Fruit fly (Drosophila melanogaster) whole organism, prepupa: ENCODE results near the gene Sgf11.

Experiments
- Blimp-1 ChIP-seq: fragments of 200-800 bp; sonication (Bioruptor generic); optimal IDR thresholded peaks from 3 replicates; lab custom pipeline; 2017; ENCODE audit warnings: missing biosample characterization, missing genetic modification characterization, mild to moderate bottlenecking, moderate library complexity, missing genetic modification reagents
- CG10631 ChIP-seq: fragments of 200-800 bp; sonication (Bioruptor generic); optimal IDR thresholded peaks from 2 replicates; lab custom pipeline; 2016; ENCODE audit warnings: missing biosample characterization, missing genetic modification characterization
- CG10669 ChIP-seq: fragments of 200-800 bp; sonication (Bioruptor generic); optimal IDR thresholded peaks from 3 replicates; lab custom pipeline; 2018; ENCODE audit warnings: missing biosample characterization, mild to moderate bottlenecking, missing genetic modification characterization, moderate library complexity
- CG11294 ChIP-seq: fragments of 200-800 bp; sonication (Bioruptor generic); IDR thresholded peaks from 2 replicates; pipeline ENCODE4 v1.3.6; 2022; ENCODE audit warnings: missing biosample characterization, missing genetic modification characterization
- CG11762 ChIP-seq: fragments of 200-800 bp; sonication (Bioruptor generic); optimal IDR thresholded peaks from 3 replicates; lab custom pipeline; 2016; ENCODE audit warnings: missing biosample characterization, missing genetic modification characterization; ENCODE audit not compliant: insufficient read depth
- CG11902 ChIP-seq: fragments of 200-800 bp; sonication (Bioruptor generic); optimal IDR thresholded peaks from 3 replicates; lab custom pipeline; 2016; ENCODE audit warnings: missing biosample characterization, missing genetic modification characterization
- CG1621 ChIP-seq: fragments of 200-800 bp; sonication (Bioruptor generic); optimal IDR thresholded peaks from 3 replicates; lab custom pipeline; 2018; ENCODE audit warnings: missing biosample characterization, mild to moderate bottlenecking, missing genetic modification characterization
- CG16779 ChIP-seq: fragments of 200-800 bp; sonication (Bioruptor generic); optimal IDR thresholded peaks from 3 replicates; lab custom pipeline; 2017; ENCODE audit warnings: missing biosample characterization, mild to moderate bottlenecking, missing genetic modification characterization
- CG3032 ChIP-seq: fragments of 200-800 bp; optimal IDR thresholded peaks from 2 replicates; lab custom pipeline; 2019; ENCODE audit warnings: missing biosample characterization, mild to moderate bottlenecking, missing genetic modification characterization, moderate library complexity
- CG31627 ChIP-seq: fragments of 200-800 bp; sonication (Bioruptor generic); optimal IDR thresholded peaks from 3 replicates; lab custom pipeline; 2016; ENCODE audit warnings: missing biosample characterization, missing genetic modification characterization
- CG32006 ChIP-seq: fragments of 200-800 bp; sonication (Bioruptor generic); optimal IDR thresholded peaks from 3 replicates; lab custom pipeline; 2017; ENCODE audit warnings: missing biosample characterization, mild to moderate bottlenecking, missing genetic modification characterization
- CG34406 ChIP-seq: fragments of 200-800 bp; sonication (Bioruptor generic); optimal IDR thresholded peaks from 3 replicates; lab custom pipeline; 2016; ENCODE audit warnings: missing biosample characterization, missing genetic modification characterization
- CG3919 ChIP-seq: fragments of 200-800 bp; sonication (Bioruptor generic); optimal IDR thresholded peaks from 3 replicates; lab custom pipeline; 2016; ENCODE audit warnings: missing biosample characterization, missing genetic modification characterization
- CG4318 ChIP-seq: fragments of 200-800 bp; sonication (Bioruptor generic); optimal IDR thresholded peaks from 3 replicates; lab custom pipeline; 2017; ENCODE audit warnings: missing biosample characterization, mild to moderate bottlenecking, missing genetic modification characterization
- CG6163 ChIP-seq: fragments of 200-800 bp; sonication (Bioruptor generic); IDR thresholded peaks from 3 replicates; pipeline ENCODE4 v1.3.6; 2022; ENCODE audit warnings: missing biosample characterization, missing genetic modification characterization
- CG6276 ChIP-seq: fragments of 200-800 bp; sonication (Bioruptor generic); optimal IDR thresholded peaks from 2 replicates; lab custom pipeline; 2017; ENCODE audit warnings: missing biosample characterization, mild to moderate bottlenecking, missing genetic modification characterization
- CG6792 ChIP-seq: fragments of 200-800 bp; sonication (Bioruptor generic); optimal IDR thresholded peaks from 3 replicates; lab custom pipeline; 2016; ENCODE audit warnings: missing biosample characterization, missing genetic modification characterization
- CG6854 ChIP-seq: fragments of 200-800 bp; sonication (Bioruptor generic); optimal IDR thresholded peaks from 2 replicates; lab custom pipeline; 2017; ENCODE audit warnings: missing biosample characterization, mild to moderate bottlenecking, missing genetic modification characterization
- CG7368 ChIP-seq: fragments of 200-800 bp; sonication (Bioruptor generic); optimal IDR thresholded peaks from 3 replicates; lab custom pipeline; 2016; ENCODE audit warnings: missing biosample characterization, missing genetic modification characterization
- CG8319 ChIP-seq: fragments of 200-800 bp; sonication (Bioruptor generic); optimal IDR thresholded peaks from 3 replicates; lab custom pipeline; 2016; ENCODE audit warnings: missing biosample characterization, missing genetic modification characterization
- CG8632 ChIP-seq: fragments of 200-800 bp; sonication (Bioruptor generic); optimal IDR thresholded peaks from 3 replicates; lab custom pipeline; 2016; ENCODE audit warnings: missing biosample characterization, missing genetic modification characterization
- CG9139 ChIP-seq: fragments of 200-800 bp; sonication (Bioruptor generic); optimal IDR thresholded peaks from 3 replicates; lab custom pipeline; 2017; ENCODE audit warnings: missing biosample characterization, mild to moderate bottlenecking, missing genetic modification characterization
- Eip75B ChIP-seq: fragments of 200-800 bp; sonication (Bioruptor generic); optimal IDR thresholded peaks from 3 replicates; lab custom pipeline; 2016; ENCODE audit warnings: missing biosample characterization, missing genetic modification characterization
- Eip78C ChIP-seq: fragments of 200-800 bp; sonication (Bioruptor generic); peaks from one replicate; lab custom pipeline; 2016; ENCODE audit warnings: missing biosample characterization, missing genetic modification characterization
- Eip93F ChIP-seq: fragments of 200-800 bp; sonication (Bioruptor generic); optimal IDR thresholded peaks from 2 replicates; lab custom pipeline; 2016; ENCODE audit warnings: missing biosample characterization, mild to moderate bottlenecking, missing genetic modification characterization
- Ets21C ChIP-seq: fragments of 200-800 bp; sonication (Bioruptor generic); optimal IDR thresholded peaks from 3 replicates; lab custom pipeline; 2016; ENCODE audit warnings: missing biosample characterization, missing genetic modification characterization
- Ets96B ChIP-seq: fragments of 200-800 bp; optimal IDR thresholded peaks from 2 replicates; lab custom pipeline; 2019; ENCODE audit warnings: missing biosample characterization, mild to moderate bottlenecking, missing genetic modification characterization, moderate library complexity
- Gug ChIP-seq: fragments of 200-800 bp; sonication (Bioruptor generic); IDR thresholded peaks from 2 replicates; pipeline ENCODE4 v1.3.6; 2022; ENCODE audit warnings: missing biosample characterization, missing genetic modification characterization
- Hr38 ChIP-seq: sonication (Bioruptor generic); optimal IDR thresholded peaks from 2 replicates; lab custom pipeline; 2016; ENCODE audit warnings: missing biosample characterization, missing genetic modification characterization
- Hr39 ChIP-seq: fragments of 200-800 bp; sonication (Bioruptor generic); optimal IDR thresholded peaks from 2 replicates; lab custom pipeline; 2016; ENCODE audit warnings: missing biosample characterization, missing genetic modification characterization
- Hr4 ChIP-seq: fragments of 200-800 bp; sonication (Bioruptor generic); optimal IDR thresholded peaks from 3 replicates; lab custom pipeline; 2016; ENCODE audit warnings: missing biosample characterization, missing genetic modification characterization
- Lpt ChIP-seq: fragments of 200-800 bp; sonication (Bioruptor generic); optimal IDR thresholded peaks from 3 replicates; lab custom pipeline; 2016; ENCODE audit warnings: missing biosample characterization, missing genetic modification characterization
- Met ChIP-seq: fragments of 200-800 bp; sonication (Bioruptor generic); optimal IDR thresholded peaks from 3 replicates; lab custom pipeline; 2016; ENCODE audit warnings: missing biosample characterization, missing genetic modification characterization
- OdsH ChIP-seq: fragments of 200-800 bp; sonication (Bioruptor generic); optimal IDR thresholded peaks from 3 replicates; lab custom pipeline; 2016; ENCODE audit warnings: missing biosample characterization, missing genetic modification characterization
- Sox102F ChIP-seq: fragments of 200-800 bp; sonication (Bioruptor generic); optimal IDR thresholded peaks from 2 replicates; lab custom pipeline; 2016; ENCODE audit warnings: missing biosample characterization, mild to moderate bottlenecking, missing genetic modification characterization
- Sox14 ChIP-seq: fragments of 200-800 bp; sonication (Bioruptor generic); optimal IDR thresholded peaks from 3 replicates; lab custom pipeline; 2016; ENCODE audit warnings: missing biosample characterization, missing genetic modification characterization
- Sox15 ChIP-seq: fragments of 200-800 bp; sonication (Bioruptor generic); optimal IDR thresholded peaks from 3 replicates; lab custom pipeline; 2016; ENCODE audit warnings: missing biosample characterization, missing genetic modification characterization
- achi ChIP-seq: fragments of 200-800 bp; sonication (Bioruptor generic); optimal IDR thresholded peaks from 3 replicates; lab custom pipeline; 2016; ENCODE audit warnings: missing biosample characterization, missing genetic modification characterization
- acj6 ChIP-seq: fragments of 200-800 bp; sonication (Bioruptor generic); optimal IDR thresholded peaks from 3 replicates; lab custom pipeline; 2016; ENCODE audit warnings: missing biosample characterization, missing genetic modification characterization
- cyc ChIP-seq: fragments of 200-800 bp; sonication (Bioruptor generic); optimal IDR thresholded peaks from 3 replicates; lab custom pipeline; 2016; ENCODE audit warnings: missing biosample characterization, missing genetic modification characterization
- dsx ChIP-seq: fragments of 200-800 bp; optimal IDR thresholded peaks from 3 replicates; lab custom pipeline; 2019; ENCODE audit warnings: missing biosample characterization, mild to moderate bottlenecking, missing genetic modification characterization, moderate library complexity; ENCODE audit not compliant: poor library complexity, severe bottlenecking
- eg ChIP-seq: fragments of 200-800 bp; sonication (Bioruptor generic); IDR thresholded peaks from 3 replicates; pipeline ENCODE4 v1.3.6; 2022; ENCODE audit warnings: missing biosample characterization, missing genetic modification characterization
- fd59A ChIP-seq: fragments of 200-800 bp; sonication (Bioruptor generic); optimal IDR thresholded peaks from 2 replicates; lab custom pipeline; 2017; ENCODE audit warnings: missing biosample characterization, mild to moderate bottlenecking, missing genetic modification characterization, missing genetic modification reagents
- fd85E ChIP-seq: fragments of 200-800 bp; sonication (Bioruptor generic); optimal IDR thresholded peaks from 3 replicates; lab custom pipeline; 2016; ENCODE audit warnings: missing biosample characterization, missing genetic modification characterization
- fkh ChIP-seq: fragments of 200-800 bp; sonication (Bioruptor generic); optimal IDR thresholded peaks from 3 replicates; lab custom pipeline; 2017; ENCODE audit warnings: missing biosample characterization, mild to moderate bottlenecking, missing genetic modification characterization, moderate library complexity
- lz ChIP-seq: fragments of 200-800 bp; sonication (Bioruptor generic); optimal IDR thresholded peaks from 3 replicates; lab custom pipeline; 2016; ENCODE audit warnings: missing biosample characterization, missing genetic modification characterization
- net ChIP-seq: fragments of 200-800 bp; sonication (Bioruptor generic); optimal IDR thresholded peaks from 3 replicates; lab custom pipeline; 2016; ENCODE audit warnings: missing biosample characterization, missing genetic modification characterization
- salr ChIP-seq, 2 experiments: fragments of 200-800 bp; sonication (Bioruptor generic); optimal IDR thresholded peaks; 3 replicates each; lab custom pipeline; 2016 to 2018; ENCODE audit warnings: missing biosample characterization in 2 of 2, missing genetic modification characterization in 2 of 2, mild to moderate bottlenecking in 1 of 2
- spab ChIP-seq: fragments of 200-800 bp; sonication (Bioruptor generic); optimal IDR thresholded peaks from 2 replicates; lab custom pipeline; 2017; ENCODE audit warnings: missing biosample characterization, mild to moderate bottlenecking, missing genetic modification characterization, missing genetic modification reagents
- ss ChIP-seq, 2 experiments: fragments of 200-800 bp; sonication (Bioruptor generic); optimal IDR thresholded peaks; 2 replicates in 1 of 2; 3 replicates in 1 of 2; lab custom pipeline; 2017 to 2018; ENCODE audit warnings: mild to moderate bottlenecking in 2 of 2, missing biosample characterization in 2 of 2, missing genetic modification characterization in 2 of 2, moderate library complexity in 1 of 2
- topi ChIP-seq: fragments of 200-800 bp; sonication (Bioruptor generic); optimal IDR thresholded peaks from 3 replicates; lab custom pipeline; 2016; ENCODE audit warnings: missing biosample characterization, missing genetic modification characterization
- vri ChIP-seq: fragments of 200-800 bp; sonication (Bioruptor generic); optimal IDR thresholded peaks from 3 replicates; lab custom pipeline; 2016; ENCODE audit warnings: missing biosample characterization, mild to moderate bottlenecking, missing genetic modification characterization

Gene Sgf11

DNA sequence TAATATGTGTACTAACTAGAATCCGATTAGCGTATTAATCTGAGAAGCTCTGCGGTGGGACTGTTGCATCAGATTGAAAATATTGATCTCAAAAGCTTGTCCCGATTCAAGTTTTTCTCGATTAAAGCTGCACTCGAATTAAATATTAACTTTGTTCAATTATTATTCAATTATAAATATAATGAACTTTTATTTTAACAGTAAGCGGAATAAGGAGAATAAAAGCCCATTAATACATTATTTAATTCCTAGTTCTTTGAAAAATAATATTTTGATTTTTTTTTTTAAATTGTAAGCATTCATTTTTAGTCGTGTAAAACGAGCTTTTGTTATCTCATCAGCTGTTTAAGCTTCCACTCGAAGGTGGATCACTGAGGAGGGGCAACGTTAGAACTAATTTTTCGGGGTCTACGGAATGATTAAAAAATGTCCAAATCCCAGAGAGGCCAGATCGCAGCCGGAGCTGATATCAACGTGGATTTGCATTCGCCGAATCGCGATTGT lies 6.2 kb downstream of the Sgf11 start, which contains the start of the genes GNBP2 and GNBP1:
GNBP2 (minus strand) TSS at position 51 of the 504 bp plus-strand sequence.
GNBP1 (plus strand) TSS at position 438 of the 504 bp plus-strand sequence.
- peak; percentile 70 for TF ChIP-seq Sox14 (GFP tag; lab: Kevin White, UChicago)
- TF ChIP-seq CG4318 (GFP tag; lab: Kevin White, UChicago): peak; percentile 55
- peak; percentile 85 for TF ChIP-seq acj6
- peak; percentile 88 for TF ChIP-seq OdsH (GFP tag; lab: Kevin White, UChicago)
- TF ChIP-seq CG6163 (GFP tag; lab: Robert Waterston, UW): peak; percentile 90; the same call in 2 of the 3 replicates
- no peak for TF ChIP-seq Eip75B (GFP tag; lab: Kevin White, UChicago)
- peak in 1 of 2 experiments; percentile 83 for TF ChIP-seq salr (GFP tag; optimal IDR thresholded peaks at IDR 0.05; lab: Kevin White, UChicago)
- peak; percentile 77 for TF ChIP-seq Hr4
- peak; percentile 88 for TF ChIP-seq CG6792 (GFP tag; lab: Kevin White, UChicago)
- TF ChIP-seq CG34406 (GFP tag; lab: Kevin White, UChicago): peak; percentile 93
- peak; percentile 80 for TF ChIP-seq Sox102F (GFP tag; lab: Kevin White, UChicago)
- peak; percentile 84 for TF ChIP-seq CG11762 (GFP tag; lab: Kevin White, UChicago)
- peak; percentile 88 for TF ChIP-seq topi
- peak; percentile 67 for TF ChIP-seq CG11902 (GFP tag; lab: Kevin White, UChicago)
- peak; percentile 37 for TF ChIP-seq Eip93F (GFP tag; lab: Kevin White, UChicago)
- TF ChIP-seq Lpt: peak; percentile 83
- no peak for TF ChIP-seq CG6854 (GFP tag; lab: Kevin White, UChicago)
- peak; percentile 90 for TF ChIP-seq achi (GFP tag; lab: Kevin White, UChicago)
- peak; percentile 40 for TF ChIP-seq CG9139 (GFP tag; lab: Kevin White, UChicago)
- peak; percentile 85 for TF ChIP-seq CG7368 (GFP tag; lab: Kevin White, UChicago)
- peak; percentile 91 for TF ChIP-seq CG8632 (GFP tag; lab: Kevin White, UChicago)
- TF ChIP-seq CG3919 (GFP tag; lab: Kevin White, UChicago): peak; percentile 93
- TF ChIP-seq spab (GFP tag; lab: Kevin White, UChicago): peak; percentile 72
- peak; percentile 87 for TF ChIP-seq net (GFP tag; lab: Kevin White, UChicago)
- TF ChIP-seq Sox15: peak; percentile 54
- TF ChIP-seq Met: peak; percentile 87
- no peak for TF ChIP-seq fkh
- TF ChIP-seq CG3032 (tag; lab: Kevin White, UChicago): peak; percentile 86
- peak; percentile 50 for TF ChIP-seq Hr39 (GFP tag; lab: Kevin White, UChicago)
- TF ChIP-seq ss (GFP tag; optimal IDR thresholded peaks at IDR 0.05; lab: Kevin White, UChicago): peak in 1 of 2 experiments; percentile 70
- TF ChIP-seq fd85E: no peak
- peak; percentile 51 for TF ChIP-seq fd59A (GFP tag; lab: Kevin White, UChicago)
- TF ChIP-seq cyc (GFP tag; lab: Kevin White, UChicago): peak; percentile 85
- TF ChIP-seq eg: peak; percentile 97
- TF ChIP-seq CG10669 (GFP tag; lab: Kevin White, UChicago): peak; percentile 84
- TF ChIP-seq CG31627 (GFP tag; lab: Kevin White, UChicago): peak; percentile 68
- peak; percentile 88 for TF ChIP-seq CG10631 (GFP tag; lab: Kevin White, UChicago)
- peak; percentile 97 for TF ChIP-seq Eip78C (GFP tag; lab: Kevin White, UChicago)
- TF ChIP-seq Blimp-1: peak; percentile 64
- no peak for TF ChIP-seq Hr38 (GFP tag; lab: Kevin White, UChicago)
- TF ChIP-seq lz (GFP tag; lab: Kevin White, UChicago): peak; percentile 79
- TF ChIP-seq Gug (GFP tag; lab: Robert Waterston, UW): peak; percentile 92
- peak; percentile 51 for TF ChIP-seq Ets21C (GFP tag; lab: Kevin White, UChicago)
- peak; percentile 83 for TF ChIP-seq Ets96B (tag; lab: Kevin White, UChicago)
- TF ChIP-seq dsx: peak; percentile 71
- TF ChIP-seq CG6276 (GFP tag; lab: Kevin White, UChicago): no peak
- no peak for TF ChIP-seq CG16779 (tag; lab: Kevin White, UChicago)
- peak; percentile 32 for TF ChIP-seq CG1621 (tag; lab: Kevin White, UChicago)
- peak; percentile 90 for TF ChIP-seq CG32006 (GFP tag; lab: Kevin White, UChicago)
- peak; percentile 92 for TF ChIP-seq CG11294 (GFP tag; lab: Robert Waterston, UW)
- TF ChIP-seq CG8319 (GFP tag; lab: Kevin White, UChicago): peak; percentile 64
- TF ChIP-seq vri (GFP tag; lab: Kevin White, UChicago): no peak
